Fruit fly (Drosophila melanogaster) whole organism, embryonic: ENCODE results near the gene Peritrophin-15a.
A peak's percentile ranks its signal among the peaks of the same experiment; 100 is the strongest.

Experiments used
- B-H1 ChIP-seq: fragments of 200-800 bp; sonication (Bioruptor generic); IDR thresholded peaks from 3 replicates; pipeline ENCODE4 v1.3.6; 2022; ENCODE audit warnings: missing biosample characterization, missing genetic modification characterization
- BtbVII ChIP-seq: fragments of 200-800 bp; sonication (Bioruptor generic); optimal IDR thresholded peaks from 3 replicates; lab custom pipeline; 2017; ENCODE audit warnings: missing biosample characterization, mild to moderate bottlenecking, missing genetic modification characterization
- Bteb2 ChIP-seq: fragments of 200-800 bp; sonication (Bioruptor generic); optimal IDR thresholded peaks from 2 replicates; lab custom pipeline; 2016; ENCODE audit warnings: missing biosample characterization, missing genetic modification characterization
- CG11093 ChIP-seq: fragments of 200-800 bp; sonication (Bioruptor generic); IDR thresholded peaks from 3 replicates; pipeline ENCODE4 v1.3.6; 2022; ENCODE audit warnings: missing biosample characterization, missing genetic modification characterization
- CG14014 ChIP-seq: fragments of 200-800 bp; sonication (Bioruptor generic); IDR thresholded peaks from 2 replicates; pipeline ENCODE4 v1.3.6; 2022; ENCODE audit warnings: missing biosample characterization, missing genetic modification characterization
- CG14860 ChIP-seq: fragments of 200-800 bp; sonication (Bioruptor generic); IDR thresholded peaks from 3 replicates; pipeline ENCODE4 v1.3.6; 2022; ENCODE audit warnings: missing biosample characterization, missing genetic modification characterization; ENCODE audit not compliant: partially characterized antibody
- CG15073 ChIP-seq: fragments of 200-800 bp; sonication (Bioruptor generic); optimal IDR thresholded peaks from 2 replicates; lab custom pipeline; 2016; ENCODE audit warnings: missing biosample characterization, missing genetic modification characterization
- CG1529 ChIP-seq: fragments of 200-800 bp; sonication (Bioruptor generic); optimal IDR thresholded peaks from 3 replicates; lab custom pipeline; 2018; ENCODE audit warnings: missing biosample characterization, missing genetic modification characterization
- CG16863 ChIP-seq: fragments of 200-800 bp; sonication (Bioruptor generic); optimal IDR thresholded peaks from 3 replicates; lab custom pipeline; 2016; ENCODE audit warnings: missing biosample characterization, missing genetic modification characterization
- CG17568 ChIP-seq: fragments of 200-800 bp; sonication (Bioruptor generic); optimal IDR thresholded peaks from 2 replicates; lab custom pipeline; 2018; ENCODE audit warnings: missing biosample characterization, mild to moderate bottlenecking, missing genetic modification characterization, moderate library complexity
- CG18476 ChIP-seq: fragments of 200-800 bp; sonication (Bioruptor generic); optimal IDR thresholded peaks from 2 replicates; lab custom pipeline; 2016; ENCODE audit warnings: missing biosample characterization, mild to moderate bottlenecking, missing genetic modification characterization
- CG18599 ChIP-seq: fragments of 200-800 bp; sonication (Bioruptor generic); optimal IDR thresholded peaks from 3 replicates; lab custom pipeline; 2017; ENCODE audit warnings: missing biosample characterization, missing genetic modification characterization, mild to moderate bottlenecking, moderate library complexity, missing genetic modification reagents
- CG2129 ChIP-seq: fragments of 200-800 bp; sonication (Bioruptor generic); IDR thresholded peaks from 2 replicates; pipeline ENCODE4 v1.3.6; 2022; ENCODE audit warnings: missing biosample characterization, missing genetic modification characterization; ENCODE audit not compliant: partially characterized antibody
- CG31365 ChIP-seq: fragments of 200-800 bp; sonication (Bioruptor generic); optimal IDR thresholded peaks from 2 replicates; lab custom pipeline; 2018; ENCODE audit warnings: missing biosample characterization, mild to moderate bottlenecking, missing genetic modification characterization
- CG31441 ChIP-seq: fragments of 200-800 bp; sonication (Bioruptor generic); IDR thresholded peaks from 2 replicates; pipeline ENCODE4 v1.3.6; 2022; ENCODE audit warnings: missing biosample characterization, missing genetic modification characterization
- CG4404 ChIP-seq: fragments of 200-800 bp; sonication (Bioruptor generic); IDR thresholded peaks from 2 replicates; pipeline ENCODE4 v1.3.6; 2022; ENCODE audit warnings: missing biosample characterization, missing genetic modification characterization
- CG5180 ChIP-seq: fragments of 200-800 bp; sonication (Bioruptor generic); optimal IDR thresholded peaks from 3 replicates; lab custom pipeline; 2017; ENCODE audit warnings: missing biosample characterization, missing genetic modification characterization, mild to moderate bottlenecking, moderate library complexity, missing genetic modification reagents
- CG6683 ChIP-seq: fragments of 200-800 bp; sonication (Bioruptor generic); optimal IDR thresholded peaks from 2 replicates; lab custom pipeline; 2017; ENCODE audit warnings: missing biosample characterization, mild to moderate bottlenecking, missing genetic modification characterization, missing genetic modification reagents
- CG8478 ChIP-seq: fragments of >200 bp; optimal IDR thresholded peaks from 2 replicates; lab custom pipeline; 2018
- CG9437 ChIP-seq: fragments of 200-800 bp; sonication (Bioruptor generic); optimal IDR thresholded peaks from 2 replicates; lab custom pipeline; 2018; ENCODE audit warnings: missing biosample characterization, mild to moderate bottlenecking, missing genetic modification characterization
- CG9817 ChIP-seq: fragments of 200-800 bp; sonication (Bioruptor generic); optimal IDR thresholded peaks from 2 replicates; lab custom pipeline; 2018; ENCODE audit warnings: missing biosample characterization, mild to moderate bottlenecking, missing genetic modification characterization, moderate library complexity
- CoRest ChIP-seq: fragments of 200-800 bp; sonication (Bioruptor generic); optimal IDR thresholded peaks from 3 replicates; lab custom pipeline; 2018; ENCODE audit warnings: missing biosample characterization, mild to moderate bottlenecking, missing genetic modification characterization, moderate library complexity
- Dp ChIP-seq: fragments of 200-800 bp; sonication (Bioruptor generic); optimal IDR thresholded peaks from 2 replicates; lab custom pipeline; 2018; ENCODE audit warnings: missing biosample characterization, mild to moderate bottlenecking, missing genetic modification characterization, moderate library complexity
- HLH3B ChIP-seq: fragments of 200-800 bp; sonication (Bioruptor generic); IDR thresholded peaks from 2 replicates; pipeline ENCODE4 v1.3.6; 2022; ENCODE audit warnings: missing biosample characterization, missing genetic modification characterization
- Hand ChIP-seq: fragments of 200-800 bp; sonication (Bioruptor generic); optimal IDR thresholded peaks from 2 replicates; lab custom pipeline; 2017; ENCODE audit warnings: mild to moderate bottlenecking, missing biosample characterization, missing genetic modification reagents, missing genetic modification characterization
- Lim3 ChIP-seq: fragments of 200-800 bp; sonication (Bioruptor generic); IDR thresholded peaks from 2 replicates; pipeline ENCODE4 v1.3.6; 2022; ENCODE audit warnings: missing biosample characterization, missing genetic modification characterization
- Med ChIP-seq: fragments of 200-800 bp; sonication (Bioruptor generic); peaks from one replicate; lab custom pipeline; 2016; ENCODE audit warnings: missing biosample characterization, missing genetic modification characterization, mild to moderate bottlenecking, inconsistent platforms, moderate library complexity
- NK7.1 ChIP-seq: fragments of 200-800 bp; sonication (Bioruptor generic); optimal IDR thresholded peaks from 3 replicates; lab custom pipeline; 2016; ENCODE audit warnings: missing biosample characterization, missing genetic modification characterization
- Nf-YA ChIP-seq: fragments of 200-800 bp; sonication (Bioruptor generic); IDR thresholded peaks from 2 replicates; pipeline ENCODE4 v1.3.6; 2022; ENCODE audit warnings: missing biosample characterization, missing genetic modification characterization
- Opbp ChIP-seq: fragments of 200-800 bp; sonication (Bioruptor generic); IDR thresholded peaks from 3 replicates; pipeline ENCODE4 v1.3.6; 2022; ENCODE audit warnings: missing biosample characterization, missing genetic modification characterization; ENCODE audit not compliant: partially characterized antibody
- Ravus ChIP-seq: fragments of 200-800 bp; sonication (Bioruptor generic); IDR thresholded peaks from 2 replicates; pipeline ENCODE4 v1.3.6; 2022; ENCODE audit warnings: missing biosample characterization, missing genetic modification characterization
- Side ChIP-seq: fragments of 200-800 bp; sonication (Bioruptor generic); optimal IDR thresholded peaks from 2 replicates; lab custom pipeline; 2016; ENCODE audit warnings: missing biosample characterization, missing genetic modification characterization
- Spps ChIP-seq: fragments of 200-800 bp; sonication (Bioruptor generic); optimal IDR thresholded peaks from 2 replicates; lab custom pipeline; 2018; ENCODE audit warnings: missing biosample characterization, mild to moderate bottlenecking, missing genetic modification characterization
- Vsx1 ChIP-seq: fragments of 200-800 bp; sonication (Bioruptor generic); optimal IDR thresholded peaks from 2 replicates; lab custom pipeline; 2017; ENCODE audit warnings: missing biosample characterization, mild to moderate bottlenecking, missing genetic modification characterization, missing genetic modification reagents
- bab2 ChIP-seq: fragments of 200-800 bp; sonication (Bioruptor generic); optimal IDR thresholded peaks from 2 replicates; lab custom pipeline; 2016; ENCODE audit warnings: missing biosample characterization, missing genetic modification characterization
- dmrt11E ChIP-seq: fragments of 200-800 bp; sonication (Bioruptor generic); optimal IDR thresholded peaks from 3 replicates; lab custom pipeline; 2018; ENCODE audit warnings: missing biosample characterization, mild to moderate bottlenecking, missing genetic modification characterization, moderate library complexity
- exex ChIP-seq: fragments of 200-800 bp; sonication (Bioruptor generic); optimal IDR thresholded peaks from 4 replicates; lab custom pipeline; 2018; ENCODE audit warnings: missing biosample characterization, mild to moderate bottlenecking, missing genetic modification characterization, moderate library complexity
- gcm2 ChIP-seq: fragments of 200-800 bp; sonication (Bioruptor generic); optimal IDR thresholded peaks from 2 replicates; lab custom pipeline; 2016; ENCODE audit warnings: missing biosample characterization, missing genetic modification characterization
- grn ChIP-seq: fragments of 200-800 bp; sonication (Bioruptor generic); optimal IDR thresholded peaks from 3 replicates; lab custom pipeline; 2017; ENCODE audit warnings: missing biosample characterization, missing genetic modification characterization
- gro ChIP-seq: fragments of 200-800 bp; sonication (Bioruptor generic); optimal IDR thresholded peaks from 2 replicates; lab custom pipeline; 2016; ENCODE audit warnings: missing biosample characterization, missing genetic modification characterization
- hb ChIP-seq: fragments of 200-800 bp; sonication (Bioruptor generic); IDR thresholded peaks from 3 replicates; pipeline ENCODE4 v1.3.6; 2022; ENCODE audit warnings: missing biosample characterization, missing genetic modification characterization; ENCODE audit not compliant: partially characterized antibody
- ind ChIP-seq: fragments of 200-800 bp; sonication (Bioruptor generic); optimal IDR thresholded peaks from 3 replicates; lab custom pipeline; 2016; ENCODE audit warnings: missing biosample characterization, missing genetic modification characterization
- ken ChIP-seq: fragments of 200-800 bp; sonication (Bioruptor generic); IDR thresholded peaks from 3 replicates; pipeline ENCODE4 v1.3.6; 2022; ENCODE audit warnings: missing biosample characterization, missing genetic modification characterization
- knrl ChIP-seq: fragments of 200-800 bp; sonication (Bioruptor generic); IDR thresholded peaks from 3 replicates; pipeline ENCODE4 v1.3.6; 2022; ENCODE audit warnings: missing biosample characterization, missing genetic modification characterization; ENCODE audit not compliant: partially characterized antibody
- mam ChIP-seq: fragments of 200-800 bp; sonication (Bioruptor generic); optimal IDR thresholded peaks from 3 replicates; lab custom pipeline; 2016; ENCODE audit warnings: missing biosample characterization, missing genetic modification characterization
- org-1 ChIP-seq: fragments of 200-800 bp; sonication (Bioruptor generic); optimal IDR thresholded peaks from 2 replicates; lab custom pipeline; 2017; ENCODE audit warnings: missing biosample characterization, missing genetic modification characterization
- pita ChIP-seq: fragments of 200-800 bp; sonication (Bioruptor generic); optimal IDR thresholded peaks from 2 replicates; lab custom pipeline; 2017; ENCODE audit warnings: missing biosample characterization, mild to moderate bottlenecking, missing genetic modification characterization
- pros ChIP-seq: fragments of 200-800 bp; sonication (Bioruptor generic); optimal IDR thresholded peaks from 3 replicates; lab custom pipeline; 2019; ENCODE audit warnings: missing biosample characterization, mild to moderate bottlenecking, missing genetic modification characterization, moderate library complexity
- tin ChIP-seq: fragments of 200-800 bp; sonication (Bioruptor generic); optimal IDR thresholded peaks from 3 replicates; lab custom pipeline; 2016; ENCODE audit warnings: missing biosample characterization, missing genetic modification characterization
- tup ChIP-seq: fragments of 200-800 bp; sonication (Bioruptor generic); optimal IDR thresholded peaks from 2 replicates; lab custom pipeline; 2016; ENCODE audit warnings: missing biosample characterization, mild to moderate bottlenecking, missing genetic modification characterization, moderate library complexity
- wek ChIP-seq: fragments of 200-800 bp; sonication (Bioruptor generic); optimal IDR thresholded peaks from 3 replicates; lab custom pipeline; 2018; ENCODE audit warnings: missing biosample characterization, mild to moderate bottlenecking, missing genetic modification characterization, moderate library complexity

Gene Peritrophin-15a

DNA sequence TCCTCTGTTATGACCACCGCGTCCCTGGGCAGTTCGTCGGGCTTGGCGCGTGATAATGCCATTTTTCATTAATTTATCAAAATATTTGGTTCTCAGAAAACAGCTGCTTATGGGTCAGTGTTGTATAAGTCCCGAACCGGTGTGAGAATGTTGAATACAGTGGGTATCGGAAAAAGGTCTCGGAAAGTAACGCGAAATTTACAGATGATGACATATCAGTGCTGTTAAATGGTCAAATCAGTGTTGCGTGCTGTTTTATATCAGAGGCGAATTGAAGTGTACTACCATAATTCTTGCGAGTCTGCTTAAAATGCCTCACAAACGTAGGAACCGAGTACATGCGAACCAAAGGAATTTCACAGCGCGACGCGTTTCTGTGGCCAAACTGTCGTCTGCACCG lies 13.2 kb downstream of the Peritrophin-15a start, which contains the start of the genes CG13392 and Rcd4 (continued):
- TF ChIP-seq HLH3B (GFP tag; lab: Robert Waterston, UW) = peak; percentile 48; the same call in 1 of the 2 replicates
- TF ChIP-seq CG31365 (tag; lab: Kevin White, UChicago) = no peak
- peak; percentile 71 for TF ChIP-seq ken (GFP tag; lab: Robert Waterston, UW)
- TF ChIP-seq CG2129 (GFP tag; lab: Robert Waterston, UW) = no peak
- TF ChIP-seq hb (GFP tag; lab: Robert Waterston, UW) = peak; percentile 31; the same call in 1 of the 3 replicates
- peak; percentile 44; the same call in 2 of the 3 replicates for TF ChIP-seq CG14860 (GFP tag; lab: Robert Waterston, UW)
- TF ChIP-seq CG6683 = peak; percentile 32
- peak; percentile 76 for TF ChIP-seq bab2 (GFP tag; lab: Kevin White, UChicago)
- TF ChIP-seq mam (GFP tag; lab: Kevin White, UChicago) = peak; percentile 84
- no peak for TF ChIP-seq wek (GFP tag; lab: Kevin White, UChicago)
- peak; percentile 20 for TF ChIP-seq org-1 (GFP tag; lab: Kevin White, UChicago)
- peak; percentile 57 for TF ChIP-seq Bteb2 (GFP tag; lab: Kevin White, UChicago)
- TF ChIP-seq CG9817 (tag; lab: Kevin White, UChicago) = peak; percentile 57
- no peak for TF ChIP-seq BtbVII (GFP tag; lab: Kevin White, UChicago)
- no peak for TF ChIP-seq CG31441 (GFP tag; lab: Robert Waterston, UW)
- TF ChIP-seq ind (GFP tag; lab: Kevin White, UChicago) = peak; percentile 68
- TF ChIP-seq Med = peak; percentile 97
- no peak for TF ChIP-seq grn (GFP tag; lab: Kevin White, UChicago)
- TF ChIP-seq CG17568 = no peak
- peak; percentile 5 for TF ChIP-seq gcm2
- TF ChIP-seq B-H1 (GFP tag; lab: Robert Waterston, UW) = no peak
- peak; percentile 37 for TF ChIP-seq CG1529 (GFP tag; lab: Kevin White, UChicago)
- no peak for TF ChIP-seq Ravus (GFP tag; lab: Robert Waterston, UW)
- TF ChIP-seq Lim3 (GFP tag; lab: Robert Waterston, UW) = no peak
- TF ChIP-seq Nf-YA (GFP tag; lab: Robert Waterston, UW) = no peak
- TF ChIP-seq tin = peak; percentile 72
- peak; percentile 55 for TF ChIP-seq CoRest (tag; lab: Kevin White, UChicago)
- TF ChIP-seq NK7.1 (GFP tag; lab: Kevin White, UChicago) = peak; percentile 23
- TF ChIP-seq CG11093 (GFP tag; lab: Robert Waterston, UW) = no peak
- TF ChIP-seq CG18476 (GFP tag; lab: Kevin White, UChicago) = peak; percentile 28
- no peak for TF ChIP-seq Spps (tag; lab: Kevin White, UChicago)
- TF ChIP-seq CG8478 (lab: Kevin White, UChicago) = no peak
- peak; percentile 21 for TF ChIP-seq dmrt11E (tag; lab: Kevin White, UChicago)
- TF ChIP-seq tup = peak; percentile 76
- peak; percentile 42 for TF ChIP-seq exex
- no peak for TF ChIP-seq CG5180 (GFP tag; lab: Kevin White, UChicago)
- no peak for TF ChIP-seq pita (GFP tag; lab: Kevin White, UChicago)
- no peak for TF ChIP-seq Vsx1 (GFP tag; lab: Kevin White, UChicago)
- peak; percentile 79 for TF ChIP-seq gro (GFP tag; lab: Kevin White, UChicago)
- peak; percentile 77; the same call in 2 of the 3 replicates for TF ChIP-seq Opbp (GFP tag; lab: Robert Waterston, UW)
- peak; percentile 66 for TF ChIP-seq CG16863 (GFP tag; lab: Kevin White, UChicago)
- TF ChIP-seq Hand (GFP tag; lab: Kevin White, UChicago) = no peak
- peak; percentile 33 for TF ChIP-seq Dp (GFP tag; lab: Kevin White, UChicago)
- peak; percentile 80 for TF ChIP-seq Side
- TF ChIP-seq knrl (GFP tag; lab: Robert Waterston, UW) = peak; percentile 51; the same call in 2 of the 3 replicates
- TF ChIP-seq CG18599 (GFP tag; lab: Kevin White, UChicago) = peak; percentile 75
- no peak for TF ChIP-seq pros
- no peak for TF ChIP-seq CG15073 (GFP tag; lab: Kevin White, UChicago)
- peak; percentile 53 for TF ChIP-seq CG14014 (GFP tag; lab: Robert Waterston, UW)
- TF ChIP-seq CG4404 (GFP tag; lab: Robert Waterston, UW) = peak; percentile 48; the same call in 1 of the 2 replicates
- TF ChIP-seq CG9437 (GFP tag; lab: Kevin White, UChicago) = peak; percentile 34
